Worm (Caenorhabditis elegans) whole organism, L4/young adult: ENCODE results near the gene mksr-1.

Experiments used
- W03F9.2 ChIP-seq: fragments of 150-350 bp; optimal IDR thresholded peaks from 2 replicates; lab custom pipeline; 2014; ENCODE audit warnings: missing biosample characterization, missing genetic modification characterization
- dao-5 ChIP-seq: sonication (generic microtip); optimal IDR thresholded peaks from 2 replicates; lab custom pipeline; 2016; ENCODE audit warnings: missing genotype, missing genetic modification characterization, moderate library complexity, missing compliant biosample characterization

DNA sequence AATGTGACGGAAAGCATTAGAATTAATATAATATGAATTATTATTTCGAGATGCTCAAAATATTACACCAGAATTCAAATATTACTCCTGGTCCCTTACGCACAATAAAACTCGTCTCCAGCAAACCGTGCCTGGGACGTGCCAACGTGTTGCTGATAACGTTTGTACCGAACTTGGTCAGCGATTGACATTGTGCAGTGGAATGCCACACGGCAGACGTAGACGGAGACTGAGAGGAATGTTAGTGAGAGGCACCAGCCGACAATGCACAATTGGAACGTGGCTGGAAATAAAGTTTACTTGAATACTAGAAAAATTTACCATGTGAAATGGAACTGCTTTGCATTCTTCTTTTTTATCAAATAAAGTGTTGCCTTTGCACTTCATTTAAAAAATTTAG lies 48.3 kb upstream of the mksr-1 start:
- TF ChIP-seq dao-5 (tag; lab: Kevin White, UChicago) = no peak
- no peak for TF ChIP-seq W03F9.2 (tag; lab: Kevin White, UChicago)
